Worm (Caenorhabditis elegans): ENCODE results near the gene sptf-2.

DNA sequence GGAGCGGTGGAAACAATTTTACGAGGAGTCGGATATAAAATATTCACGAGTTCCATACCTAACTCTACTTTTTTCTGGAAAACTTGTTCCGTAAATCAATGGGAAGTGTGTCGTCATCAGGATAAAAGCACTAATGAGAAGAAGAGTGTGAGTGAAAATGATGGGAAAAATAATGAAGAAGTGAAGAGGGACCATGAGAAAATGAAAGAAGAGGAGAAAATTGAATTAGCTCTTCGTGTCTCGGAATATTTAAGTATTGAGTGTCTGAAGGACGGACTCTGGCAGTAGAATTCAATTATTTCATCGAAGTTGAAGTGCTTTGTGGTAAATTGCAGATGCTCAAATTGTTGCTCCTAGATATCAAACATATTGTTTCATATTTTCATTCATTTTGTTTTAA, 36.0 kb upstream of the sptf-2 start:
- no peak for TF ChIP-seq nhr-77 (tag; optimal IDR thresholded peaks at IDR 0.05)
- no peak for TF ChIP-seq ztf-11 (tag; optimal IDR thresholded peaks at IDR 0.05)
- TF ChIP-seq ceh-82 (tag; optimal IDR thresholded peaks at IDR 0.05): no peak

Measured in whole organism, L1 larva.